Worm (Caenorhabditis elegans) whole organism, L4/young adult: ENCODE results near the gene fshr-1.

ENCODE experiments used
- W03F9.2 ChIP-seq: fragments of 150-350 bp; optimal IDR thresholded peaks from 2 replicates; lab custom pipeline; 2014; ENCODE audit warnings: missing biosample characterization, missing genetic modification characterization
- dao-5 ChIP-seq: sonication (generic microtip); optimal IDR thresholded peaks from 2 replicates; lab custom pipeline; 2016; ENCODE audit warnings: missing genotype, missing genetic modification characterization, moderate library complexity, missing compliant biosample characterization
- him-1 ChIP-seq: sonication (generic microtip); optimal IDR thresholded peaks from 2 replicates; lab custom pipeline; 2016; ENCODE audit warnings: missing genotype, missing genetic modification reagents, missing genetic modification characterization, missing compliant biosample characterization

ce11 chrV:9943039-9943438 lies 53.4 kb downstream of the fshr-1 start, which contains the start of gene fipr-12:
- TF ChIP-seq him-1 (tag; lab: Kevin White, UChicago): no peak
- TF ChIP-seq dao-5 (tag; lab: Kevin White, UChicago): no peak
- TF ChIP-seq W03F9.2 (tag; lab: Kevin White, UChicago): no peak
